Fruit fly (Drosophila melanogaster) whole organism, prepupa: ENCODE results near the gene gammaTub37C.

Experiments
- CG10631 ChIP-seq: fragments of 200-800 bp; sonication (Bioruptor generic); optimal IDR thresholded peaks from 2 replicates; lab custom pipeline; 2016; ENCODE audit warnings: missing biosample characterization, missing genetic modification characterization
- CG11294 ChIP-seq: fragments of 200-800 bp; sonication (Bioruptor generic); IDR thresholded peaks from 2 replicates; pipeline ENCODE4 v1.3.6; 2022; ENCODE audit warnings: missing biosample characterization, missing genetic modification characterization
- CG11762 ChIP-seq: fragments of 200-800 bp; sonication (Bioruptor generic); optimal IDR thresholded peaks from 3 replicates; lab custom pipeline; 2016; ENCODE audit warnings: missing biosample characterization, missing genetic modification characterization; ENCODE audit not compliant: insufficient read depth
- CG1621 ChIP-seq: fragments of 200-800 bp; sonication (Bioruptor generic); optimal IDR thresholded peaks from 3 replicates; lab custom pipeline; 2018; ENCODE audit warnings: missing biosample characterization, mild to moderate bottlenecking, missing genetic modification characterization
- CG16779 ChIP-seq: fragments of 200-800 bp; sonication (Bioruptor generic); optimal IDR thresholded peaks from 3 replicates; lab custom pipeline; 2017; ENCODE audit warnings: missing biosample characterization, mild to moderate bottlenecking, missing genetic modification characterization
- CG31627 ChIP-seq: fragments of 200-800 bp; sonication (Bioruptor generic); optimal IDR thresholded peaks from 3 replicates; lab custom pipeline; 2016; ENCODE audit warnings: missing biosample characterization, missing genetic modification characterization
- CG32006 ChIP-seq: fragments of 200-800 bp; sonication (Bioruptor generic); optimal IDR thresholded peaks from 3 replicates; lab custom pipeline; 2017; ENCODE audit warnings: missing biosample characterization, mild to moderate bottlenecking, missing genetic modification characterization
- CG3919 ChIP-seq: fragments of 200-800 bp; sonication (Bioruptor generic); optimal IDR thresholded peaks from 3 replicates; lab custom pipeline; 2016; ENCODE audit warnings: missing biosample characterization, missing genetic modification characterization
- CG6276 ChIP-seq: fragments of 200-800 bp; sonication (Bioruptor generic); optimal IDR thresholded peaks from 2 replicates; lab custom pipeline; 2017; ENCODE audit warnings: missing biosample characterization, mild to moderate bottlenecking, missing genetic modification characterization
- CG6792 ChIP-seq: fragments of 200-800 bp; sonication (Bioruptor generic); optimal IDR thresholded peaks from 3 replicates; lab custom pipeline; 2016; ENCODE audit warnings: missing biosample characterization, missing genetic modification characterization
- CG8319 ChIP-seq: fragments of 200-800 bp; sonication (Bioruptor generic); optimal IDR thresholded peaks from 3 replicates; lab custom pipeline; 2016; ENCODE audit warnings: missing biosample characterization, missing genetic modification characterization
- CG8632 ChIP-seq: fragments of 200-800 bp; sonication (Bioruptor generic); optimal IDR thresholded peaks from 3 replicates; lab custom pipeline; 2016; ENCODE audit warnings: missing biosample characterization, missing genetic modification characterization
- Eip78C ChIP-seq: fragments of 200-800 bp; sonication (Bioruptor generic); peaks from one replicate; lab custom pipeline; 2016; ENCODE audit warnings: missing biosample characterization, missing genetic modification characterization
- Ets21C ChIP-seq: fragments of 200-800 bp; sonication (Bioruptor generic); optimal IDR thresholded peaks from 3 replicates; lab custom pipeline; 2016; ENCODE audit warnings: missing biosample characterization, missing genetic modification characterization
- Ets96B ChIP-seq: fragments of 200-800 bp; optimal IDR thresholded peaks from 2 replicates; lab custom pipeline; 2019; ENCODE audit warnings: missing biosample characterization, mild to moderate bottlenecking, missing genetic modification characterization, moderate library complexity
- Hr39 ChIP-seq: fragments of 200-800 bp; sonication (Bioruptor generic); optimal IDR thresholded peaks from 2 replicates; lab custom pipeline; 2016; ENCODE audit warnings: missing biosample characterization, missing genetic modification characterization
- Hr4 ChIP-seq: fragments of 200-800 bp; sonication (Bioruptor generic); optimal IDR thresholded peaks from 3 replicates; lab custom pipeline; 2016; ENCODE audit warnings: missing biosample characterization, missing genetic modification characterization
- Lpt ChIP-seq: fragments of 200-800 bp; sonication (Bioruptor generic); optimal IDR thresholded peaks from 3 replicates; lab custom pipeline; 2016; ENCODE audit warnings: missing biosample characterization, missing genetic modification characterization
- Met ChIP-seq: fragments of 200-800 bp; sonication (Bioruptor generic); optimal IDR thresholded peaks from 3 replicates; lab custom pipeline; 2016; ENCODE audit warnings: missing biosample characterization, missing genetic modification characterization
- OdsH ChIP-seq: fragments of 200-800 bp; sonication (Bioruptor generic); optimal IDR thresholded peaks from 3 replicates; lab custom pipeline; 2016; ENCODE audit warnings: missing biosample characterization, missing genetic modification characterization
- Sox102F ChIP-seq: fragments of 200-800 bp; sonication (Bioruptor generic); optimal IDR thresholded peaks from 2 replicates; lab custom pipeline; 2016; ENCODE audit warnings: missing biosample characterization, mild to moderate bottlenecking, missing genetic modification characterization
- Sox14 ChIP-seq: fragments of 200-800 bp; sonication (Bioruptor generic); optimal IDR thresholded peaks from 3 replicates; lab custom pipeline; 2016; ENCODE audit warnings: missing biosample characterization, missing genetic modification characterization
- Sox15 ChIP-seq: fragments of 200-800 bp; sonication (Bioruptor generic); optimal IDR thresholded peaks from 3 replicates; lab custom pipeline; 2016; ENCODE audit warnings: missing biosample characterization, missing genetic modification characterization
- achi ChIP-seq: fragments of 200-800 bp; sonication (Bioruptor generic); optimal IDR thresholded peaks from 3 replicates; lab custom pipeline; 2016; ENCODE audit warnings: missing biosample characterization, missing genetic modification characterization
- acj6 ChIP-seq: fragments of 200-800 bp; sonication (Bioruptor generic); optimal IDR thresholded peaks from 3 replicates; lab custom pipeline; 2016; ENCODE audit warnings: missing biosample characterization, missing genetic modification characterization
- cyc ChIP-seq: fragments of 200-800 bp; sonication (Bioruptor generic); optimal IDR thresholded peaks from 3 replicates; lab custom pipeline; 2016; ENCODE audit warnings: missing biosample characterization, missing genetic modification characterization
- eg ChIP-seq: fragments of 200-800 bp; sonication (Bioruptor generic); IDR thresholded peaks from 3 replicates; pipeline ENCODE4 v1.3.6; 2022; ENCODE audit warnings: missing biosample characterization, missing genetic modification characterization
- esn ChIP-seq: fragments of 200-800 bp; sonication (Bioruptor generic); optimal IDR thresholded peaks from 2 replicates; lab custom pipeline; 2016; ENCODE audit warnings: missing biosample characterization, mild to moderate bottlenecking, missing genetic modification characterization, moderate library complexity
- fkh ChIP-seq: fragments of 200-800 bp; sonication (Bioruptor generic); optimal IDR thresholded peaks from 3 replicates; lab custom pipeline; 2017; ENCODE audit warnings: missing biosample characterization, mild to moderate bottlenecking, missing genetic modification characterization, moderate library complexity
- lz ChIP-seq: fragments of 200-800 bp; sonication (Bioruptor generic); optimal IDR thresholded peaks from 3 replicates; lab custom pipeline; 2016; ENCODE audit warnings: missing biosample characterization, missing genetic modification characterization
- net ChIP-seq: fragments of 200-800 bp; sonication (Bioruptor generic); optimal IDR thresholded peaks from 3 replicates; lab custom pipeline; 2016; ENCODE audit warnings: missing biosample characterization, missing genetic modification characterization
- pdm3 ChIP-seq: fragments of 200-800 bp; sonication (Bioruptor generic); optimal IDR thresholded peaks from 3 replicates; lab custom pipeline; 2016; ENCODE audit warnings: missing biosample characterization, missing genetic modification characterization
- salr ChIP-seq, 2 experiments: fragments of 200-800 bp; sonication (Bioruptor generic); optimal IDR thresholded peaks; 3 replicates each; lab custom pipeline; 2016 to 2018; ENCODE audit warnings: missing biosample characterization in 2 of 2, missing genetic modification characterization in 2 of 2, mild to moderate bottlenecking in 1 of 2
- topi ChIP-seq: fragments of 200-800 bp; sonication (Bioruptor generic); optimal IDR thresholded peaks from 3 replicates; lab custom pipeline; 2016; ENCODE audit warnings: missing biosample characterization, missing genetic modification characterization
- vri ChIP-seq: fragments of 200-800 bp; sonication (Bioruptor generic); optimal IDR thresholded peaks from 3 replicates; lab custom pipeline; 2016; ENCODE audit warnings: missing biosample characterization, mild to moderate bottlenecking, missing genetic modification characterization

Gene gammaTub37C

dm6 chr2L:19161307-19161999 lies 24.1 kb downstream of the gammaTub37C start (continued):
- TF ChIP-seq esn (GFP tag; lab: Kevin White, UChicago): peak; percentile 65
- peak; percentile 73 for TF ChIP-seq Ets96B
- peak; percentile 93 for TF ChIP-seq CG1621 (tag; lab: Kevin White, UChicago)
- TF ChIP-seq net (GFP tag; lab: Kevin White, UChicago): peak; percentile 83
- TF ChIP-seq Sox102F (GFP tag; lab: Kevin White, UChicago): peak; percentile 61
- peak; percentile 86 for TF ChIP-seq CG16779
- TF ChIP-seq CG3919 (GFP tag; lab: Kevin White, UChicago): peak; percentile 51
- peak; percentile 49 for TF ChIP-seq CG6792 (GFP tag; lab: Kevin White, UChicago)
- TF ChIP-seq acj6 (GFP tag; lab: Kevin White, UChicago): peak; percentile 62
- peak; percentile 71 for TF ChIP-seq CG8632 (GFP tag; lab: Kevin White, UChicago)
- no peak for TF ChIP-seq Hr4 (GFP tag; lab: Kevin White, UChicago)
- TF ChIP-seq Hr39 (GFP tag; lab: Kevin White, UChicago): peak; percentile 35
- peak; percentile 30 for TF ChIP-seq lz (GFP tag; lab: Kevin White, UChicago)
- TF ChIP-seq OdsH (GFP tag; lab: Kevin White, UChicago): peak; percentile 35
- peak; percentile 64 for TF ChIP-seq CG10631
- TF ChIP-seq achi (GFP tag; lab: Kevin White, UChicago): peak; percentile 75
- TF ChIP-seq eg (GFP tag; lab: Robert Waterston, UW): peak; percentile 63; the same call in 1 of the 3 replicates
- peak; percentile 35 for TF ChIP-seq CG8319 (GFP tag; lab: Kevin White, UChicago)
- peak; percentile 58 for TF ChIP-seq Met (GFP tag; lab: Kevin White, UChicago)
- no peak for TF ChIP-seq cyc (GFP tag; lab: Kevin White, UChicago)
- peak; percentile 92 for TF ChIP-seq Lpt (GFP tag; lab: Kevin White, UChicago)
- TF ChIP-seq Sox15 (GFP tag; lab: Kevin White, UChicago): no peak
- TF ChIP-seq CG31627: no peak

- no peak for TF ChIP-seq CG6276 (GFP tag; lab: Kevin White, UChicago)
- no peak for TF ChIP-seq CG16779
- TF ChIP-seq esn (GFP tag; lab: Kevin White, UChicago): peak; percentile 2
- TF ChIP-seq CG8319 (GFP tag; lab: Kevin White, UChicago): no peak
- no peak for TF ChIP-seq topi (GFP tag; lab: Kevin White, UChicago)
- TF ChIP-seq vri: peak; percentile 45
- peak; percentile 32 for TF ChIP-seq Hr39 (GFP tag; lab: Kevin White, UChicago)
- no peak for TF ChIP-seq pdm3 (GFP tag; lab: Kevin White, UChicago)
- peak in 1 of 2 experiments; percentile 25 for TF ChIP-seq salr (GFP tag; optimal IDR thresholded peaks at IDR 0.05; lab: Kevin White, UChicago)
- peak; percentile 16 for TF ChIP-seq Hr4 (GFP tag; lab: Kevin White, UChicago)
- 0 out of 3 replicates have a peak, but pooled peaks have one; percentile 5 for TF ChIP-seq eg (GFP tag; lab: Robert Waterston, UW)
- TF ChIP-seq Ets21C (GFP tag; lab: Kevin White, UChicago): no peak
- no peak for TF ChIP-seq Sox14 (GFP tag; lab: Kevin White, UChicago)
- TF ChIP-seq CG1621 (tag; lab: Kevin White, UChicago): no peak
- peak; percentile 33 for TF ChIP-seq Eip78C (GFP tag; lab: Kevin White, UChicago)
- TF ChIP-seq CG11762 (GFP tag; lab: Kevin White, UChicago): no peak
- TF ChIP-seq lz (GFP tag; lab: Kevin White, UChicago): peak; percentile 23
- TF ChIP-seq fkh (GFP tag; lab: Kevin White, UChicago): peak; percentile 25
- TF ChIP-seq CG32006 (GFP tag; lab: Kevin White, UChicago): peak; percentile 35
- no peak for TF ChIP-seq CG11294
These were observed 25.7 kb downstream of the gammaTub37C start for dm6 chr2L:19159552-19160406.
